Fruit fly (Drosophila melanogaster): ENCODE data around the gene TpnC73F.

TpnC73F gene

dm6 chr3L:17042297-17042921 is 3.5 kb upstream of the TpnC73F start, which contains the start of the genes scaf6 and Papst2 (continued):
- peak; percentile 5 for TF ChIP-seq HLH54F (GFP tag; optimal IDR thresholded peaks at IDR 0.05)
- no peak for TF ChIP-seq D19A (tag; optimal IDR thresholded peaks at IDR 0.05)
- no peak for TF ChIP-seq CG13894 (tag; optimal IDR thresholded peaks at IDR 0.05)
- TF ChIP-seq D (optimal IDR thresholded peaks at IDR 0.05), result no peak
- TF ChIP-seq D (GFP tag; optimal IDR thresholded peaks at IDR 0.05), result no peak
- no peak for TF ChIP-seq CG8924 (tag; optimal IDR thresholded peaks at IDR 0.05)
- no peak for TF ChIP-seq CG17361 (GFP tag; IDR thresholded peaks at IDR 0.05)
- TF ChIP-seq crol (GFP tag; IDR thresholded peaks at IDR 0.05), result no peak
- no peak for TF ChIP-seq pb (GFP tag; optimal IDR thresholded peaks at IDR 0.05)
- TF ChIP-seq bab2 (GFP tag; optimal IDR thresholded peaks at IDR 0.05), result no peak
- no peak for TF ChIP-seq luna (GFP tag; optimal IDR thresholded peaks at IDR 0.05)
- no peak for TF ChIP-seq Dad (GFP tag; optimal IDR thresholded peaks at IDR 0.05)
- TF ChIP-seq CG4707 (GFP tag; optimal IDR thresholded peaks at IDR 0.05), result no peak
- no peak for TF ChIP-seq bcd (GFP tag; optimal IDR thresholded peaks at IDR 0.05)
- TF ChIP-seq CG4820 (GFP tag; optimal IDR thresholded peaks at IDR 0.05), result no peak
- no peak for TF ChIP-seq ab (GFP tag; optimal IDR thresholded peaks at IDR 0.05)
- TF ChIP-seq usp (GFP tag; optimal IDR thresholded peaks at IDR 0.05), result no peak
- TF ChIP-seq Asciz (GFP tag; optimal IDR thresholded peaks at IDR 0.05), result no peak
- no peak for TF ChIP-seq ems (GFP tag; optimal IDR thresholded peaks at IDR 0.05)
- no peak for TF ChIP-seq CG12071 (GFP tag; optimal IDR thresholded peaks at IDR 0.05)
- no peak for TF ChIP-seq CG8281 (tag; optimal IDR thresholded peaks at IDR 0.05)
- TF ChIP-seq CG15073 (GFP tag; optimal IDR thresholded peaks at IDR 0.05), result no peak
- TF ChIP-seq dysf (GFP tag; IDR thresholded peaks at IDR 0.05), result no peak
- no peak for TF ChIP-seq C15 (GFP tag; IDR thresholded peaks at IDR 0.05)
- TF ChIP-seq cad (GFP tag; optimal IDR thresholded peaks at IDR 0.05), result no peak
- TF ChIP-seq ken (GFP tag; IDR thresholded peaks at IDR 0.05), result 0 out of 3 replicates have a peak, but pooled peaks have one; percentile 13
- no peak for TF ChIP-seq CG15601 (tag; optimal IDR thresholded peaks at IDR 0.05)
- no peak for TF ChIP-seq Eip74EF (GFP tag; optimal IDR thresholded peaks at IDR 0.05)
- TF ChIP-seq kah (GFP tag; optimal IDR thresholded peaks at IDR 0.05), result no peak
- no peak for TF ChIP-seq CG14667 (GFP tag; IDR thresholded peaks at IDR 0.05)
- no peak for TF ChIP-seq Lim3 (GFP tag; IDR thresholded peaks at IDR 0.05)
- TF ChIP-seq CG17912 (GFP tag; optimal IDR thresholded peaks at IDR 0.05), result no peak
- peak; percentile 4 for TF ChIP-seq NC2β (GFP tag; optimal IDR thresholded peaks at IDR 0.05)
- TF ChIP-seq GATAe (GFP tag; conservative IDR thresholded peaks at IDR 0.05), result 0 out of 2 replicates have a peak, but pooled peaks have one; percentile 24
- no peak for TF ChIP-seq dan (GFP tag; IDR thresholded peaks at IDR 0.05)
- TF ChIP-seq Hr39 (optimal IDR thresholded peaks at IDR 0.05), result no peak
- TF ChIP-seq psq (GFP tag; optimal IDR thresholded peaks at IDR 0.05), result no peak
- no peak for TF ChIP-seq CG10431 (GFP tag; optimal IDR thresholded peaks at IDR 0.05)
- peak in 1 of 2 experiments; percentile 24 for TF ChIP-seq tll (GFP tag; optimal IDR thresholded peaks at IDR 0.05)
- TF ChIP-seq CG34224 (GFP tag; IDR thresholded peaks at IDR 0.05; ENCODE audit: partially characterized antibody), result no peak
- TF ChIP-seq NfI (GFP tag; optimal IDR thresholded peaks at IDR 0.05), result no peak
- no peak for TF ChIP-seq D19B (GFP tag; optimal IDR thresholded peaks at IDR 0.05)
- peak; percentile 22 for TF ChIP-seq CoRest (tag; optimal IDR thresholded peaks at IDR 0.05)
- TF ChIP-seq vnd (GFP tag; IDR thresholded peaks at IDR 0.05; ENCODE audit: partially characterized antibody), result 0 out of 3 replicates have a peak, but pooled peaks have one; percentile 22
- no peak for TF ChIP-seq chn (GFP tag; optimal IDR thresholded peaks at IDR 0.05)
- TF ChIP-seq cas (GFP tag; IDR thresholded peaks at IDR 0.05), result no peak
- TF ChIP-seq stwl (tag; optimal IDR thresholded peaks at IDR 0.05), result peak; percentile 83
- no peak for TF ChIP-seq CG6272 (GFP tag; IDR thresholded peaks at IDR 0.05)
- TF ChIP-seq Mrtf (GFP tag; IDR thresholded peaks at IDR 0.05), result no peak
- TF ChIP-seq Taf1 (GFP tag; IDR thresholded peaks at IDR 0.05), result no peak
- TF ChIP-seq Fer3 (tag; optimal IDR thresholded peaks at IDR 0.05), result no peak
- TF ChIP-seq eve (GFP tag; optimal IDR thresholded peaks at IDR 0.05), result no peak
